Worm (Caenorhabditis elegans) whole organism, L4 larva: ENCODE data around the gene Y57G11C.14.

Source experiments
- R02D3.7 ChIP-seq: fragments of 150-350 bp; sonication (generic microtip); optimal IDR thresholded peaks from 3 replicates; lab custom pipeline; 2014; ENCODE audit warnings: missing biosample characterization, missing genetic modification characterization
- T20F7.1 ChIP-seq: fragments of 200-800 bp; sonication (Bioruptor generic); optimal IDR thresholded peaks from 2 replicates; lab custom pipeline; 2018; ENCODE audit warnings: mild to moderate bottlenecking, missing genetic modification characterization, missing compliant biosample characterization
- Y105C5A.15 ChIP-seq: fragments of 200-800 bp; sonication (Bioruptor generic); IDR thresholded peaks from 2 replicates; pipeline ENCODE4 v1.3.6; 2022; ENCODE audit warnings: missing genetic modification characterization, missing compliant biosample characterization
- Y5F2A.4 ChIP-seq: fragments of 200-800 bp; sonication (Bioruptor generic); optimal IDR thresholded peaks from 2 replicates; lab custom pipeline; 2018; ENCODE audit warnings: mild to moderate bottlenecking, missing genetic modification characterization, missing compliant biosample characterization
- aha-1 ChIP-seq: fragments of 150-350 bp; peaks from one replicate; lab custom pipeline; 2014; ENCODE audit warnings: missing biosample characterization, missing genetic modification characterization
- ama-1 ChIP-seq: fragments of 150-350 bp; optimal IDR thresholded peaks from 2 replicates; lab custom pipeline; 2014; ENCODE audit warnings: inconsistent platforms, mixed read lengths
- attf-4 ChIP-seq: sonication (generic microtip); optimal IDR thresholded peaks from 3 replicates; lab custom pipeline; 2017; ENCODE audit warnings: missing biosample characterization, missing genetic modification characterization
- ceh-20 ChIP-seq: fragments of 200-800 bp; sonication (Bioruptor generic); IDR thresholded peaks from 2 replicates; pipeline ENCODE4 v1.3.6; 2022; ENCODE audit warnings: missing genetic modification reagents, missing genetic modification characterization, missing compliant biosample characterization
- ceh-28 ChIP-seq: fragments of 150-350 bp; optimal IDR thresholded peaks from 2 replicates; lab custom pipeline; 2014; ENCODE audit warnings: missing biosample characterization, missing genetic modification reagents, missing genetic modification characterization
- ceh-32 ChIP-seq: sonication (generic microtip); optimal IDR thresholded peaks from 2 replicates; lab custom pipeline; 2016; ENCODE audit warnings: mild to moderate bottlenecking, missing genetic modification characterization, missing compliant biosample characterization; ENCODE audit not compliant: poor library complexity
- ceh-44 ChIP-seq: fragments of 200-800 bp; sonication (Bioruptor generic); IDR thresholded peaks from 2 replicates; pipeline ENCODE4 v1.3.6; 2022; ENCODE audit warnings: missing genetic modification reagents, missing genetic modification characterization, missing compliant biosample characterization
- ceh-82 ChIP-seq: sonication (generic microtip); optimal IDR thresholded peaks from 2 replicates; lab custom pipeline; 2017; ENCODE audit warnings: missing biosample characterization, missing genetic modification characterization
- ces-1 ChIP-seq: fragments of 150-350 bp; sonication (generic microtip); optimal IDR thresholded peaks from 4 replicates; lab custom pipeline; 2014; ENCODE audit warnings: missing biosample characterization, missing genetic modification reagents, missing genetic modification characterization
- cey-2 ChIP-seq: sonication (generic microtip); optimal IDR thresholded peaks from 3 replicates; lab custom pipeline; 2017; ENCODE audit warnings: missing genetic modification characterization, mild to moderate bottlenecking, missing compliant biosample characterization, antibody characterized with exemption, borderline replicate concordance; ENCODE audit not compliant: insufficient read depth
- daf-19 ChIP-seq: fragments of 200-800 bp; sonication (Bioruptor generic); conservative IDR thresholded peaks from 2 replicates; pipeline ENCODE4 v1.3.6; 2022; ENCODE audit warnings: missing genetic modification characterization, missing compliant biosample characterization
- dmd-6 ChIP-seq: fragments of 200-800 bp; sonication (Bioruptor generic); IDR thresholded peaks from 2 replicates; pipeline ENCODE4 v1.3.6; 2022; ENCODE audit warnings: missing genetic modification reagents, missing genetic modification characterization, missing compliant biosample characterization
- dmd-8 ChIP-seq: fragments of 200-800 bp; sonication (Bioruptor generic); IDR thresholded peaks from 2 replicates; pipeline ENCODE4 v1.3.6; 2022; ENCODE audit warnings: missing genetic modification characterization, missing compliant biosample characterization
- dve-1 ChIP-seq: sonication (generic microtip); optimal IDR thresholded peaks from 2 replicates; lab custom pipeline; 2017; ENCODE audit warnings: antibody characterized with exemption, mild to moderate bottlenecking, missing genetic modification characterization, missing compliant biosample characterization; ENCODE audit not compliant: insufficient read depth
- fos-1 ChIP-seq: fragments of 150-350 bp; optimal IDR thresholded peaks from 2 replicates; lab custom pipeline; 2014; ENCODE audit warnings: missing biosample characterization, missing genetic modification characterization
- gei-8 ChIP-seq: fragments of 200-800 bp; sonication (Bioruptor generic); optimal IDR thresholded peaks from 2 replicates; lab custom pipeline; 2018; ENCODE audit warnings: mild to moderate bottlenecking, missing genetic modification characterization, missing compliant biosample characterization
- hlh-30 ChIP-seq: sonication (generic microtip); optimal IDR thresholded peaks from 2 replicates; lab custom pipeline; 2017; ENCODE audit warnings: antibody characterized with exemption, mild to moderate bottlenecking, missing genetic modification characterization, missing compliant biosample characterization; ENCODE audit not compliant: insufficient read depth
- hmg-1.1 ChIP-seq: fragments of 200-800 bp; sonication (Bioruptor generic); IDR thresholded peaks from 2 replicates; pipeline ENCODE4 v1.3.6; 2022; ENCODE audit warnings: missing genetic modification reagents, missing genetic modification characterization, missing compliant biosample characterization
- lin-38 ChIP-seq: fragments of 200-800 bp; sonication (Bioruptor generic); IDR thresholded peaks from 2 replicates; pipeline ENCODE4 v1.3.6; 2022; ENCODE audit warnings: missing genetic modification reagents, missing genetic modification characterization, missing compliant biosample characterization
- madf-9 ChIP-seq: fragments of 200-800 bp; sonication (Bioruptor generic); conservative IDR thresholded peaks from 2 replicates; pipeline ENCODE4 v1.3.6; 2022; ENCODE audit warnings: missing genetic modification reagents, missing genetic modification characterization, missing compliant biosample characterization
- mes-2 ChIP-seq: sonication (generic microtip); optimal IDR thresholded peaks from 2 replicates; lab custom pipeline; 2016; ENCODE audit warnings: missing genotype, mild to moderate bottlenecking, missing genetic modification characterization, missing compliant biosample characterization; ENCODE audit not compliant: poor library complexity, severe bottlenecking
- nhr-102 ChIP-seq: sonication (generic microtip); optimal IDR thresholded peaks from 2 replicates; lab custom pipeline; 2016; ENCODE audit warnings: mild to moderate bottlenecking, missing genetic modification characterization, moderate library complexity, missing compliant biosample characterization
- nhr-237 ChIP-seq: sonication (generic microtip); optimal IDR thresholded peaks from 2 replicates; lab custom pipeline; 2017; ENCODE audit warnings: missing biosample characterization, missing genetic modification characterization
- nhr-41 ChIP-seq: fragments of 200-800 bp; sonication (Bioruptor generic); IDR thresholded peaks from 2 replicates; pipeline ENCODE4 v1.3.6; 2022; ENCODE audit warnings: missing genetic modification reagents, missing genetic modification characterization, missing compliant biosample characterization
- nhr-48 ChIP-seq: sonication (generic microtip); optimal IDR thresholded peaks from 2 replicates; lab custom pipeline; 2016; ENCODE audit warnings: mild to moderate bottlenecking, missing genetic modification characterization, missing compliant biosample characterization
- nhr-6 ChIP-seq: fragments of 150-350 bp; optimal IDR thresholded peaks from 2 replicates; lab custom pipeline; 2014; ENCODE audit warnings: missing biosample characterization, missing genetic modification characterization
- nhr-76 ChIP-seq: fragments of 150-350 bp; optimal IDR thresholded peaks from 2 replicates; lab custom pipeline; 2014; ENCODE audit warnings: missing biosample characterization, missing genetic modification characterization
- pha-4 ChIP-seq, 2 experiments: fragments of 150-350 bp in 1 of 2; fragments of 200-800 bp in 1 of 2; sonication (Bioruptor generic) in 1 of 2; IDR thresholded peaks in 1 of 2; optimal IDR thresholded peaks in 1 of 2; 2 replicates each; pipeline versions ENCODE4 v1.3.6 to Lab custom; 2014 to 2022; ENCODE audit warnings: missing genetic modification characterization in 2 of 2, missing genetic modification reagents in 2 of 2, missing biosample characterization in 1 of 2, missing compliant biosample characterization in 1 of 2
- snpc-1.2 ChIP-seq: fragments of 200-800 bp; sonication (Bioruptor generic); IDR thresholded peaks from 2 replicates; pipeline ENCODE4 v1.3.6; 2022; ENCODE audit warnings: missing genetic modification reagents, missing genetic modification characterization, missing compliant biosample characterization
- spr-3 ChIP-seq: fragments of 200-800 bp; sonication (Bioruptor generic); optimal IDR thresholded peaks from 2 replicates; lab custom pipeline; 2018; ENCODE audit warnings: mild to moderate bottlenecking, missing genetic modification characterization, missing compliant biosample characterization
- unc-39 ChIP-seq: sonication (generic microtip); optimal IDR thresholded peaks from 2 replicates; lab custom pipeline; 2017; ENCODE audit warnings: missing biosample characterization, missing genetic modification characterization
- vab-7 ChIP-seq: fragments of 200-800 bp; sonication (Bioruptor generic); IDR thresholded peaks from 2 replicates; pipeline ENCODE4 v1.3.6; 2022; ENCODE audit warnings: missing genetic modification reagents, missing genetic modification characterization, missing compliant biosample characterization
- zag-1 ChIP-seq: fragments of 150-350 bp; optimal IDR thresholded peaks from 2 replicates; lab custom pipeline; 2014; ENCODE audit warnings: missing biosample characterization, missing genetic modification characterization
- zfp-3 ChIP-seq: fragments of 200-800 bp; sonication (Bioruptor generic); conservative IDR thresholded peaks from 2 replicates; pipeline ENCODE4 v1.3.6; 2022; ENCODE audit warnings: missing genetic modification reagents, missing genetic modification characterization, missing compliant biosample characterization
- zip-11 ChIP-seq: fragments of 200-800 bp; sonication (Bioruptor generic); IDR thresholded peaks from 2 replicates; pipeline ENCODE4 v1.3.6; 2022; ENCODE audit warnings: missing genetic modification characterization, missing compliant biosample characterization
- zip-2 ChIP-seq: fragments of 150-350 bp; optimal IDR thresholded peaks from 2 replicates; lab custom pipeline; 2014; ENCODE audit warnings: missing biosample characterization, missing genetic modification characterization
- ztf-11 ChIP-seq: fragments of 150-350 bp; optimal IDR thresholded peaks from 2 replicates; lab custom pipeline; 2014; ENCODE audit warnings: missing biosample characterization, missing genetic modification characterization
- ztf-7 ChIP-seq: fragments of 150-350 bp; optimal IDR thresholded peaks from 2 replicates; lab custom pipeline; 2014; ENCODE audit warnings: missing biosample characterization, missing genetic modification characterization

The Y57G11C.14 gene

ce11 chrIV:14767693-14768251 lies 31.3 kb upstream of the Y57G11C.14 start, which contains the start of the genes mrps-7 and Y57G11C.3 (continued):
- TF ChIP-seq madf-9 (GFP tag; lab: Robert Waterston, UW) (no peak; the same call in 1 of the 2 replicates), aha-1 (tag; lab: Kevin White, UChicago) (peak; percentile 96), zag-1 (tag; lab: Kevin White, UChicago) (no peak), T20F7.1 (peak; percentile 100), dmd-8 (no peak), ztf-7 (tag; lab: Kevin White, UChicago) (peak; percentile 54), gei-8 (GFP tag; lab: Kevin White, UChicago) (no peak), zip-11 (GFP tag; lab: Robert Waterston, UW) (no peak), zfp-3 (GFP tag; lab: Robert Waterston, UW) (no peak), nhr-41 (GFP tag; lab: Robert Waterston, UW) (no peak), attf-4 (tag; lab: Kevin White, UChicago) (no peak), nhr-76 (tag; lab: Kevin White, UChicago) (no peak), vab-7 (GFP tag; lab: Robert Waterston, UW) (no peak), ztf-11 (tag; lab: Kevin White, UChicago) (no peak), fos-1 (tag; lab: Kevin White, UChicago) (no peak), pha-4 (GFP tag; IDR thresholded peaks at IDR 0.05; lab: Robert Waterston, UW) (peak; percentile 28; the same call in 1 of the 2 replicates), pha-4 (tag; optimal IDR thresholded peaks at IDR 0.05; lab: Kevin White, UChicago) (peak; percentile 91), daf-19 (GFP tag; lab: Robert Waterston, UW) (no peak), unc-39 (no peak), nhr-6 (tag; lab: Kevin White, UChicago) (peak; percentile 94), Y105C5A.15 (GFP tag; lab: Robert Waterston, UW) (no peak), dmd-6 (peak; percentile 77), ceh-28 (tag; lab: Kevin White, UChicago) (no peak), ceh-32 (tag; lab: Kevin White, UChicago) (no peak), Y5F2A.4 (GFP tag; lab: Kevin White, UChicago) (no peak), hlh-30 (tag; lab: Kevin White, UChicago) (peak; percentile 90), hmg-1.1 (GFP tag; lab: Robert Waterston, UW) (peak; percentile 95), ceh-82 (tag; lab: Kevin White, UChicago) (no peak), nhr-102 (tag; lab: Kevin White, UChicago) (peak; percentile 75), ceh-20 (GFP tag; lab: Robert Waterston, UW) (no peak), spr-3 (GFP tag; lab: Kevin White, UChicago) (peak; percentile 55), nhr-48 (tag; lab: Kevin White, UChicago) (peak; percentile 24), R02D3.7 (tag; lab: Kevin White, UChicago) (peak; percentile 93), ceh-44 (GFP tag; lab: Robert Waterston, UW) (no peak), ces-1 (GFP tag; lab: Kevin White, UChicago) (no peak), nhr-237 (tag; lab: Kevin White, UChicago) (no peak)

ce11 chrIV:14769218-14769835 lies 29.8 kb upstream of the Y57G11C.14 start, which contains the start of gene Y57G11C.43:
TSS of gene Y57G11C.43 (plus strand) at chrIV:14769441.
- TF ChIP-seq cey-2 (tag; lab: Kevin White, UChicago) (no peak), fos-1 (tag; lab: Kevin White, UChicago) (no peak), lin-38 (GFP tag; lab: Robert Waterston, UW) (peak; percentile 66), zip-2 (tag; lab: Kevin White, UChicago) (no peak), pha-4 (GFP tag; IDR thresholded peaks at IDR 0.05; lab: Robert Waterston, UW) (peak; percentile 21; the same call in 1 of the 2 replicates), pha-4 (tag; optimal IDR thresholded peaks at IDR 0.05; lab: Kevin White, UChicago) (no peak), aha-1 (tag; lab: Kevin White, UChicago) (peak; percentile 66), mes-2 (tag; lab: Kevin White, UChicago) (peak; percentile 27), dve-1 (tag; lab: Kevin White, UChicago) (peak; percentile 14), ama-1 (peak; percentile 7), snpc-1.2 (GFP tag; lab: Robert Waterston, UW) (peak; percentile 83)
